Fruit fly (Drosophila melanogaster) whole organism, embryonic: ENCODE data around the gene Ostgamma.

Experiments
- Antp ChIP-seq: fragments of 200-800 bp; sonication (Bioruptor generic); optimal IDR thresholded peaks from 3 replicates; lab custom pipeline; 2016; ENCODE audit warnings: missing biosample characterization, missing genetic modification characterization
- Bgb ChIP-seq: fragments of 200-800 bp; sonication (Bioruptor generic); IDR thresholded peaks from 2 replicates; pipeline ENCODE4 v1.3.6; 2022; ENCODE audit warnings: missing biosample characterization, missing genetic modification characterization; ENCODE audit not compliant: partially characterized antibody
- CG11247 ChIP-seq: fragments of 200-800 bp; sonication (Bioruptor generic); IDR thresholded peaks from 2 replicates; pipeline ENCODE4 v1.3.6; 2022; ENCODE audit warnings: missing biosample characterization, missing genetic modification characterization
- CG11456 ChIP-seq: fragments of 200-800 bp; sonication (Bioruptor generic); IDR thresholded peaks from 3 replicates; pipeline ENCODE4 v1.3.6; 2022; ENCODE audit warnings: missing biosample characterization, missing genetic modification characterization
- CG11723 ChIP-seq: fragments of 200-800 bp; sonication (Bioruptor generic); optimal IDR thresholded peaks from 2 replicates; lab custom pipeline; 2017; ENCODE audit warnings: missing biosample characterization, mild to moderate bottlenecking, missing genetic modification characterization
- CG12236 ChIP-seq: fragments of 200-800 bp; sonication (Bioruptor generic); optimal IDR thresholded peaks from 2 replicates; lab custom pipeline; 2016; ENCODE audit warnings: missing biosample characterization, missing genetic modification characterization
- CG13775 ChIP-seq: fragments of 200-800 bp; sonication (Bioruptor generic); optimal IDR thresholded peaks from 3 replicates; lab custom pipeline; 2017; ENCODE audit warnings: missing biosample characterization, mild to moderate bottlenecking, missing genetic modification characterization
- CG2678 ChIP-seq: fragments of 200-800 bp; sonication (Bioruptor generic); optimal IDR thresholded peaks from 3 replicates; lab custom pipeline; 2019; ENCODE audit warnings: missing biosample characterization, mild to moderate bottlenecking, missing genetic modification characterization, moderate library complexity
- CG30431 ChIP-seq: fragments of 200-800 bp; sonication (Bioruptor generic); optimal IDR thresholded peaks from 2 replicates; lab custom pipeline; 2017; ENCODE audit warnings: missing biosample characterization, missing genetic modification characterization
- CG32532 ChIP-seq: fragments of 200-800 bp; sonication (Bioruptor generic); IDR thresholded peaks from 2 replicates; pipeline ENCODE4 v1.3.6; 2022; ENCODE audit warnings: missing biosample characterization, missing genetic modification characterization
- CG34422 ChIP-seq: fragments of 200-800 bp; sonication (Bioruptor generic); IDR thresholded peaks from 3 replicates; pipeline ENCODE4 v1.3.6; 2022; ENCODE audit warnings: missing biosample characterization, missing genetic modification characterization
- CG4328 ChIP-seq: fragments of 200-800 bp; sonication (Bioruptor generic); optimal IDR thresholded peaks from 3 replicates; lab custom pipeline; 2017; ENCODE audit warnings: missing biosample characterization, missing genetic modification reagents, missing genetic modification characterization
- CG4854 ChIP-seq: fragments of 200-800 bp; sonication (Bioruptor generic); optimal IDR thresholded peaks from 2 replicates; lab custom pipeline; 2016; ENCODE audit warnings: missing biosample characterization, missing genetic modification characterization, inconsistent platforms
- CG6272 ChIP-seq: fragments of 200-800 bp; sonication (Bioruptor generic); IDR thresholded peaks from 2 replicates; pipeline ENCODE4 v1.3.6; 2022; ENCODE audit warnings: missing biosample characterization, missing genetic modification characterization
- CG6813 ChIP-seq: fragments of 200-800 bp; sonication (Bioruptor generic); optimal IDR thresholded peaks from 2 replicates; lab custom pipeline; 2017; ENCODE audit warnings: missing biosample characterization, missing genetic modification characterization, mild to moderate bottlenecking, moderate library complexity, missing genetic modification reagents
- CG7928 ChIP-seq: fragments of 200-800 bp; sonication (Bioruptor generic); optimal IDR thresholded peaks from 2 replicates; lab custom pipeline; 2017; ENCODE audit warnings: missing biosample characterization, mild to moderate bottlenecking, missing genetic modification characterization
- CG8359 ChIP-seq: fragments of 200-800 bp; sonication (Bioruptor generic); optimal IDR thresholded peaks from 2 replicates; lab custom pipeline; 2017; ENCODE audit warnings: missing biosample characterization, mild to moderate bottlenecking, missing genetic modification characterization, borderline replicate concordance
- CG8765 ChIP-seq: fragments of 200-800 bp; sonication (Bioruptor generic); IDR thresholded peaks from 2 replicates; pipeline ENCODE4 v1.3.6; 2022; ENCODE audit warnings: missing biosample characterization, missing genetic modification characterization
- CG8924 ChIP-seq: fragments of 200-800 bp; optimal IDR thresholded peaks from 3 replicates; lab custom pipeline; 2019; ENCODE audit warnings: missing biosample characterization, mild to moderate bottlenecking, missing genetic modification characterization, moderate library complexity
- CG9797 ChIP-seq: fragments of 200-800 bp; sonication (Bioruptor generic); optimal IDR thresholded peaks from 3 replicates; lab custom pipeline; 2018; ENCODE audit warnings: missing biosample characterization, mild to moderate bottlenecking, missing genetic modification characterization
- CrebB ChIP-seq: fragments of 200-800 bp; sonication (Bioruptor generic); optimal IDR thresholded peaks from 3 replicates; lab custom pipeline; 2018; ENCODE audit warnings: missing biosample characterization, mild to moderate bottlenecking, missing genetic modification characterization
- E2f1 ChIP-seq: fragments of 200-800 bp; sonication (Bioruptor generic); IDR thresholded peaks from 2 replicates; pipeline ENCODE4 v1.3.6; 2022; ENCODE audit warnings: missing biosample characterization, missing genetic modification characterization
- E2f2 ChIP-seq: fragments of 200-800 bp; sonication (Bioruptor generic); IDR thresholded peaks from 2 replicates; pipeline ENCODE4 v1.3.6; 2022; ENCODE audit warnings: missing biosample characterization, missing genetic modification characterization
- Eip74EF ChIP-seq, 2 experiments: fragments of 200-800 bp in 1 of 2; fragments of >200 bp in 1 of 2; sonication (Bioruptor generic) in 1 of 2; optimal IDR thresholded peaks; 2 replicates each; lab custom pipeline; 2017 to 2019; ENCODE audit warnings: missing biosample characterization in 2 of 2, missing genetic modification characterization in 2 of 2, mild to moderate bottlenecking in 1 of 2, moderate library complexity in 1 of 2
- GATAe ChIP-seq: fragments of 200-800 bp; sonication (Bioruptor generic); conservative IDR thresholded peaks from 2 replicates; pipeline ENCODE4 v1.3.6; 2022; ENCODE audit warnings: missing biosample characterization, missing genetic modification characterization
- HLHmδ ChIP-seq: fragments of 200-800 bp; sonication (Bioruptor generic); optimal IDR thresholded peaks from 2 replicates; lab custom pipeline; 2018; ENCODE audit warnings: missing biosample characterization, mild to moderate bottlenecking, missing genetic modification characterization, moderate library complexity
- HmgZ ChIP-seq: fragments of 200-800 bp; sonication (Bioruptor generic); optimal IDR thresholded peaks from 2 replicates; lab custom pipeline; 2018; ENCODE audit warnings: missing biosample characterization, mild to moderate bottlenecking, missing genetic modification characterization
- Hmr ChIP-seq: fragments of 200-800 bp; sonication (Bioruptor generic); optimal IDR thresholded peaks from 3 replicates; lab custom pipeline; 2017; ENCODE audit warnings: mild to moderate bottlenecking, missing biosample characterization, missing genetic modification reagents, missing genetic modification characterization
- NC2α ChIP-seq: fragments of 200-800 bp; sonication (Bioruptor generic); optimal IDR thresholded peaks from 2 replicates; lab custom pipeline; 2016; ENCODE audit warnings: missing biosample characterization, missing genetic modification characterization
- NFAT ChIP-seq: fragments of 200-800 bp; sonication (Bioruptor generic); IDR thresholded peaks from 2 replicates; pipeline ENCODE4 v1.3.6; 2022; ENCODE audit warnings: missing biosample characterization, missing genetic modification characterization
- Opbp ChIP-seq: fragments of 200-800 bp; sonication (Bioruptor generic); IDR thresholded peaks from 3 replicates; pipeline ENCODE4 v1.3.6; 2022; ENCODE audit warnings: missing biosample characterization, missing genetic modification characterization; ENCODE audit not compliant: partially characterized antibody
- TFAM ChIP-seq: fragments of 200-800 bp; sonication (Bioruptor generic); optimal IDR thresholded peaks from 2 replicates; lab custom pipeline; 2017; ENCODE audit warnings: missing biosample characterization, missing genetic modification characterization, inconsistent platforms
- Xrp1 ChIP-seq: fragments of 200-800 bp; sonication (Bioruptor generic); IDR thresholded peaks from 2 replicates; pipeline ENCODE4 v1.3.6; 2022; ENCODE audit warnings: missing biosample characterization, missing genetic modification characterization
- abd-A ChIP-seq: fragments of 200-800 bp; sonication (Bioruptor generic); optimal IDR thresholded peaks from 3 replicates; lab custom pipeline; 2019; ENCODE audit warnings: missing biosample characterization, mild to moderate bottlenecking, missing genetic modification characterization, moderate library complexity
- amos ChIP-seq: fragments of 200-800 bp; sonication (Bioruptor generic); IDR thresholded peaks from 2 replicates; pipeline ENCODE4 v1.3.6; 2022; ENCODE audit warnings: missing biosample characterization, missing genetic modification characterization; ENCODE audit not compliant: partially characterized antibody
- ap ChIP-seq: fragments of 200-800 bp; sonication (Bioruptor generic); IDR thresholded peaks from 2 replicates; pipeline ENCODE4 v1.3.6; 2022; ENCODE audit warnings: missing biosample characterization, missing genetic modification characterization
- az2 ChIP-seq: fragments of 200-800 bp; sonication (Bioruptor generic); optimal IDR thresholded peaks from 3 replicates; lab custom pipeline; 2016; ENCODE audit warnings: missing biosample characterization, missing genetic modification characterization
- dm ChIP-seq: fragments of 200-800 bp; sonication (Bioruptor generic); optimal IDR thresholded peaks from 3 replicates; lab custom pipeline; 2016; ENCODE audit warnings: missing biosample characterization, missing genetic modification characterization
- gsb-n ChIP-seq: fragments of 200-800 bp; sonication (Bioruptor generic); optimal IDR thresholded peaks from 3 replicates; lab custom pipeline; 2018; ENCODE audit warnings: missing biosample characterization, mild to moderate bottlenecking, missing genetic modification characterization
- gt ChIP-seq: fragments of 200-800 bp; sonication (Bioruptor generic); IDR thresholded peaks from 2 replicates; pipeline ENCODE4 v1.3.6; 2022; ENCODE audit warnings: missing biosample characterization, missing genetic modification characterization
- ham ChIP-seq: fragments of 200-800 bp; sonication (Bioruptor generic); IDR thresholded peaks from 2 replicates; pipeline ENCODE4 v1.3.6; 2022; ENCODE audit warnings: missing biosample characterization, missing genetic modification characterization
- oc ChIP-seq: fragments of 200-800 bp; sonication (Bioruptor generic); optimal IDR thresholded peaks from 2 replicates; lab custom pipeline; 2018; ENCODE audit warnings: missing biosample characterization, mild to moderate bottlenecking, missing genetic modification characterization, moderate library complexity
- schlank ChIP-seq: fragments of 200-800 bp; sonication (Bioruptor generic); optimal IDR thresholded peaks from 2 replicates; lab custom pipeline; 2018; ENCODE audit warnings: missing biosample characterization, mild to moderate bottlenecking, missing genetic modification characterization
- seq ChIP-seq: fragments of 200-800 bp; sonication (Bioruptor generic); IDR thresholded peaks from 2 replicates; pipeline ENCODE4 v1.3.6; 2022; ENCODE audit warnings: missing biosample characterization, missing genetic modification characterization
- slbo ChIP-seq: fragments of 200-800 bp; sonication (Bioruptor generic); IDR thresholded peaks from 2 replicates; pipeline ENCODE4 v1.3.6; 2022; ENCODE audit warnings: missing biosample characterization, missing genetic modification characterization
- sna ChIP-seq: fragments of 200-800 bp; sonication (Bioruptor generic); IDR thresholded peaks from 2 replicates; pipeline ENCODE4 v1.3.6; 2022; ENCODE audit warnings: missing biosample characterization, missing genetic modification characterization; ENCODE audit not compliant: partially characterized antibody
- so ChIP-seq: fragments of 200-800 bp; sonication (Bioruptor generic); IDR thresholded peaks from 3 replicates; pipeline ENCODE4 v1.3.6; 2022; ENCODE audit warnings: missing biosample characterization, missing genetic modification characterization
- stc ChIP-seq: fragments of 200-800 bp; sonication (Bioruptor generic); IDR thresholded peaks from 2 replicates; pipeline ENCODE4 v1.3.6; 2022; ENCODE audit warnings: missing biosample characterization, missing genetic modification characterization
- ttk ChIP-seq: fragments of 200-800 bp; sonication (Bioruptor generic); IDR thresholded peaks from 2 replicates; pipeline ENCODE4 v2.1.2; 2022; ENCODE audit warnings: missing biosample characterization, missing genetic modification characterization
- zf30C ChIP-seq: fragments of 200-800 bp; sonication (Bioruptor generic); optimal IDR thresholded peaks from 3 replicates; lab custom pipeline; 2018; ENCODE audit warnings: missing biosample characterization, mild to moderate bottlenecking, missing genetic modification characterization

The Ostgamma gene

DNA sequence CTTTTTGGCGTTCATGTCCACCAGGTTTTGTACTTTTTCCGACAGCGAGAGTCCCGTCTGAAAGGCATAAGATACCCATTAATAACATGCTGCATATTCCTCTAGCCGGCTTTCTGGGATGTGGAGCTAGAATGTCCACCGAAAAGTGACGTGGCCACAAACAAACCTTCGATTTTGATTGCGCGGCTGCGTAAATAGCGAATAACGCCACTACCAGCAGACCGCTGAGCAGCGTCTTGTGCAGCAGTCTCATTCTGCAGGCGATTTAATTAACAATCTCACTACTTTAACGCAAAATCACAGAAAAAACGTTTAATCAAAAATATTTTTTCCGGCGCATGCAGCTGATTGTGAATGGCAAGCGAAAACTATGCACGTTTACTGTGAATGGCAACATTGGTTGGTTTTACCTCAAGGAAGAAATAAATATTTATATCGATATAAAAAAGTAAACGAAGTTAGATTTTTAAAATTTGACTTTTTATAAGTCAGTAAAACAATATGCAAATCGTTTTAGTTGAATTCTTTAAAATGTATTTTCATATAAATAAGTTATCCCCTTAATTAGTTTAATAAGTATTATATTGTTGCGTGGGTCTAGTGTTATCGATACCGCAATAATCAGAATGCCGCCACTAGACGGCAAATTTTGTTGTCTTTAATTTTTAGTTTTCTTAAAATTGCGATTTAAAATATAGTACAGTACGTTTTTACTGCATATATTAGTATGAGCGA lies at the start of gene Ostgamma, which contains the start of gene Mettl14 (continued):
- TF ChIP-seq HLHmδ (GFP tag; lab: Kevin White, UChicago) (no peak), sna (GFP tag; lab: Robert Waterston, UW) (peak; percentile 83), Xrp1 (GFP tag; lab: Robert Waterston, UW) (no peak), CG2678 (tag; lab: Kevin White, UChicago) (no peak), ap (GFP tag; lab: Robert Waterston, UW) (no peak), E2f2 (GFP tag; lab: Robert Waterston, UW) (0 out of 2 replicates have a peak, but pooled peaks have one; percentile 28), NC2α (GFP tag; lab: Kevin White, UChicago) (no peak), gsb-n (tag; lab: Kevin White, UChicago) (no peak), CG9797 (GFP tag; lab: Kevin White, UChicago) (no peak), az2 (GFP tag; lab: Kevin White, UChicago) (peak; percentile 8), GATAe (no peak), Eip74EF (GFP tag; optimal IDR thresholded peaks at IDR 0.05; lab: Kevin White, UChicago) (no peak), CG8924 (peak; percentile 43), CG11723 (GFP tag; lab: Kevin White, UChicago) (no peak), dm (GFP tag; lab: Kevin White, UChicago) (peak; percentile 9), schlank (tag; lab: Kevin White, UChicago) (no peak), Bgb (peak; percentile 41), HmgZ (tag; lab: Kevin White, UChicago) (no peak), CrebB (tag; lab: Kevin White, UChicago) (no peak), Opbp (GFP tag; lab: Robert Waterston, UW) (peak; percentile 66; the same call in 2 of the 3 replicates), CG7928 (GFP tag; lab: Kevin White, UChicago) (no peak), CG4854 (GFP tag; lab: Kevin White, UChicago) (no peak), E2f1 (GFP tag; lab: Robert Waterston, UW) (no peak), oc (tag; lab: Kevin White, UChicago) (no peak), CG4328 (GFP tag; lab: Kevin White, UChicago) (no peak), seq (GFP tag; lab: Robert Waterston, UW) (no peak), CG6813 (GFP tag; lab: Kevin White, UChicago) (no peak), TFAM (no peak), CG8359 (GFP tag; lab: Kevin White, UChicago) (no peak), CG30431 (GFP tag; lab: Kevin White, UChicago) (no peak), CG32532 (GFP tag; lab: Robert Waterston, UW) (no peak), CG13775 (no peak), Hmr (GFP tag; lab: Kevin White, UChicago) (no peak), CG11247 (no peak), abd-A (tag; lab: Kevin White, UChicago) (no peak), ham (GFP tag; lab: Robert Waterston, UW) (no peak), CG12236 (no peak), ttk (GFP tag; lab: Robert Waterston, UW) (no peak), gt (GFP tag; lab: Robert Waterston, UW) (no peak), CG8765 (no peak), Antp (no peak), CG6272 (GFP tag; lab: Robert Waterston, UW) (no peak), slbo (GFP tag; lab: Robert Waterston, UW) (no peak), stc (GFP tag; lab: Robert Waterston, UW) (no peak), amos (peak; percentile 68), CG11456 (GFP tag; lab: Robert Waterston, UW) (no peak), so (GFP tag; lab: Robert Waterston, UW) (no peak), zf30C (no peak), CG34422 (peak; percentile 74; the same call in 2 of the 3 replicates), NFAT (GFP tag; lab: Robert Waterston, UW) (no peak)
